Worm (Caenorhabditis elegans) whole organism, L2 larva: ENCODE results near the gene F54H5.3.

Source experiments
- C34F6.9 ChIP-seq: fragments of 150-350 bp; optimal IDR thresholded peaks from 2 replicates; lab custom pipeline; 2014; ENCODE audit warnings: missing biosample characterization, missing genetic modification characterization
- F13H6.1 ChIP-seq: sonication (generic microtip); optimal IDR thresholded peaks from 2 replicates; lab custom pipeline; 2016; ENCODE audit warnings: missing genetic modification characterization, missing compliant biosample characterization
- R02D3.7 ChIP-seq: fragments of 150-350 bp; optimal IDR thresholded peaks from 2 replicates; lab custom pipeline; 2014; ENCODE audit warnings: missing biosample characterization, missing genetic modification characterization
- Y55F3AM.14 ChIP-seq: fragments of 200-800 bp; sonication (Bioruptor generic); optimal IDR thresholded peaks from 2 replicates; lab custom pipeline; 2018; ENCODE audit warnings: mild to moderate bottlenecking, missing genetic modification characterization, missing compliant biosample characterization
- ZK546.5 ChIP-seq: sonication (generic microtip); optimal IDR thresholded peaks from 2 replicates; lab custom pipeline; 2017; ENCODE audit warnings: missing biosample characterization, missing genetic modification characterization
- alr-1 ChIP-seq: fragments of 150-350 bp; optimal IDR thresholded peaks from 2 replicates; lab custom pipeline; 2014; ENCODE audit warnings: missing biosample characterization, missing genetic modification characterization
- blmp-1 ChIP-seq: sonication (generic microtip); optimal IDR thresholded peaks from 2 replicates; lab custom pipeline; 2017; ENCODE audit warnings: missing genetic modification characterization, mild to moderate bottlenecking, missing compliant biosample characterization, antibody characterized with exemption, moderate library complexity; ENCODE audit not compliant: insufficient read depth
- ceh-16 ChIP-seq: fragments of 150-350 bp; optimal IDR thresholded peaks from 2 replicates; lab custom pipeline; 2014; ENCODE audit warnings: missing biosample characterization, missing genetic modification characterization
- ceh-82 ChIP-seq: fragments of 150-350 bp; optimal IDR thresholded peaks from 2 replicates; lab custom pipeline; 2014; ENCODE audit warnings: missing biosample characterization, missing genetic modification characterization
- crh-2 ChIP-seq: sonication (generic microtip); optimal IDR thresholded peaks from 2 replicates; lab custom pipeline; 2017; ENCODE audit warnings: missing biosample characterization, missing genetic modification characterization
- egl-27 ChIP-seq: sonication (generic microtip); optimal IDR thresholded peaks from 3 replicates; lab custom pipeline; 2017; ENCODE audit warnings: missing biosample characterization, missing genetic modification reagents, missing genetic modification characterization
- elt-3 ChIP-seq: sonication (generic microtip); optimal IDR thresholded peaks from 2 replicates; lab custom pipeline; 2017; ENCODE audit warnings: missing biosample characterization, missing genetic modification characterization
- fos-1 ChIP-seq: fragments of 150-350 bp; optimal IDR thresholded peaks from 2 replicates; lab custom pipeline; 2014; ENCODE audit warnings: missing biosample characterization, missing genetic modification characterization
- gmeb-1 ChIP-seq: fragments of 150-350 bp; optimal IDR thresholded peaks from 2 replicates; lab custom pipeline; 2014; ENCODE audit warnings: missing biosample characterization, missing genetic modification characterization
- lin-11 ChIP-seq: fragments of 150-350 bp; sonication (generic microtip); optimal IDR thresholded peaks from 2 replicates; lab custom pipeline; 2014; ENCODE audit warnings: missing biosample characterization, missing genetic modification characterization, inconsistent platforms, mixed read lengths
- lin-13 ChIP-seq: fragments of 150-350 bp; optimal IDR thresholded peaks from 2 replicates; lab custom pipeline; 2014; ENCODE audit warnings: missing biosample characterization, missing genetic modification reagents, missing genetic modification characterization
- lin-39 ChIP-seq: fragments of 150-350 bp; optimal IDR thresholded peaks from 2 replicates; lab custom pipeline; 2014; ENCODE audit warnings: missing biosample characterization, missing genetic modification reagents, missing genetic modification characterization
- lsy-2 ChIP-seq, 2 experiments: fragments of 150-350 bp in 1 of 2; sonication (generic microtip) in 1 of 2; optimal IDR thresholded peaks; 2 replicates each; lab custom pipeline; 2014 to 2017; ENCODE audit warnings: missing biosample characterization in 2 of 2, missing genetic modification characterization in 2 of 2
- mab-5 ChIP-seq: fragments of 150-350 bp; optimal IDR thresholded peaks from 2 replicates; lab custom pipeline; 2014; ENCODE audit warnings: missing biosample characterization, missing genetic modification characterization
- nhr-11 ChIP-seq: fragments of 150-350 bp; optimal IDR thresholded peaks from 2 replicates; lab custom pipeline; 2014; ENCODE audit warnings: missing biosample characterization, missing genetic modification characterization
- nhr-12 ChIP-seq: fragments of 150-350 bp; optimal IDR thresholded peaks from 2 replicates; lab custom pipeline; 2014; ENCODE audit warnings: missing biosample characterization, missing genetic modification characterization
- nhr-129 ChIP-seq: fragments of 150-350 bp; optimal IDR thresholded peaks from 2 replicates; lab custom pipeline; 2014; ENCODE audit warnings: missing biosample characterization, missing genetic modification characterization
- nhr-21 ChIP-seq: fragments of 150-350 bp; optimal IDR thresholded peaks from 2 replicates; lab custom pipeline; 2014; ENCODE audit warnings: missing biosample characterization, missing genetic modification characterization
- nhr-23 ChIP-seq: fragments of 150-350 bp; optimal IDR thresholded peaks from 2 replicates; lab custom pipeline; 2014; ENCODE audit warnings: missing biosample characterization, missing genetic modification reagents, missing genetic modification characterization
- nhr-25 ChIP-seq: fragments of 150-350 bp; sonication (generic microtip); optimal IDR thresholded peaks from 3 replicates; lab custom pipeline; 2014; ENCODE audit warnings: missing biosample characterization, missing genetic modification characterization
- nhr-6 ChIP-seq: fragments of 150-350 bp; optimal IDR thresholded peaks from 2 replicates; lab custom pipeline; 2014; ENCODE audit warnings: missing biosample characterization, missing genetic modification characterization
- peb-1 ChIP-seq: fragments of 150-350 bp; optimal IDR thresholded peaks from 2 replicates; lab custom pipeline; 2014; ENCODE audit warnings: missing biosample characterization, missing genetic modification characterization
- sem-4 ChIP-seq: fragments of 150-350 bp; optimal IDR thresholded peaks from 2 replicates; lab custom pipeline; 2014; ENCODE audit warnings: missing biosample characterization, missing genetic modification reagents, missing genetic modification characterization
- skn-1 ChIP-seq: sonication (generic microtip); optimal IDR thresholded peaks from 2 replicates; lab custom pipeline; 2017; ENCODE audit warnings: missing biosample characterization, missing genetic modification characterization
- sma-3 ChIP-seq: sonication (generic microtip); optimal IDR thresholded peaks from 2 replicates; lab custom pipeline; 2016; ENCODE audit warnings: missing genetic modification reagents, missing genetic modification characterization, missing compliant biosample characterization
- sma-9 ChIP-seq, 2 experiments: fragments of 150-350 bp in 1 of 2; sonication (generic microtip) in 1 of 2; optimal IDR thresholded peaks; 2 replicates each; lab custom pipeline; 2014 to 2016; ENCODE audit warnings: missing genetic modification characterization in 2 of 2, mild to moderate bottlenecking in 1 of 2, missing biosample characterization in 1 of 2, missing compliant biosample characterization in 1 of 2, missing genetic modification reagents in 1 of 2, moderate library complexity in 1 of 2
- unc-55 ChIP-seq: fragments of 150-350 bp; sonication (generic microtip); optimal IDR thresholded peaks from 3 replicates; lab custom pipeline; 2014; ENCODE audit warnings: missing biosample characterization, missing genetic modification reagents, missing genetic modification characterization
- unc-62 ChIP-seq: fragments of 150-350 bp; optimal IDR thresholded peaks from 2 replicates; lab custom pipeline; 2014; ENCODE audit warnings: missing biosample characterization, missing genetic modification reagents, missing genetic modification characterization
- ztf-11 ChIP-seq: sonication (generic microtip); optimal IDR thresholded peaks from 2 replicates; lab custom pipeline; 2017; ENCODE audit warnings: missing biosample characterization, missing genetic modification characterization

Gene F54H5.3

DNA sequence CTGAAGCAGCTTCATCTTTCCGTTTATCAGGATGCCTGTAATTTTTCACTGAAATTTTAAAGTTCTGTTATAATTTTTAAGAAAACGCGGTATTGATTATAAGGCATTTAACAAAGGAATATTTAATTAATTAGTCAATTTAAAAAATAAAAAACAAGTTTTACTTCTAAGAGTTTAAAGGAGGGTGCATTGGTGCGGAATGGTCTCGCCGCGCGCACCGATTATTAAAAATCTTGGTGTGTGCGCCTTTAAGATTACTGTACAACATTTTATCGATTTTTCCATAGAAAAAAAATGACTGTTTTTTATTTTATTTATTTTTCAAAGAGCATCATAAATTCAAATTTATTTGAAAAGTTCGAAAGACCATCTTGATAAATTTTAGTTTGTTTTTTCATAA, 24.5 kb upstream of the F54H5.3 start:
- TF ChIP-seq crh-2 (tag; lab: Kevin White, UChicago): no peak
- no peak for TF ChIP-seq skn-1 (tag; lab: Kevin White, UChicago)
- no peak for TF ChIP-seq nhr-23 (tag; lab: Kevin White, UChicago)
- TF ChIP-seq nhr-6 (tag; lab: Kevin White, UChicago): no peak
- no peak for TF ChIP-seq ZK546.5 (tag; lab: Kevin White, UChicago)
- no peak for TF ChIP-seq nhr-25 (tag; lab: Kevin White, UChicago)
- TF ChIP-seq R02D3.7 (tag; lab: Kevin White, UChicago): no peak
- TF ChIP-seq lin-39 (tag; lab: Kevin White, UChicago): no peak
- no peak for TF ChIP-seq nhr-11 (tag; lab: Kevin White, UChicago)
- no peak for TF ChIP-seq ceh-82 (tag; lab: Kevin White, UChicago)
- no peak for TF ChIP-seq blmp-1 (tag; lab: Kevin White, UChicago)

DNA sequence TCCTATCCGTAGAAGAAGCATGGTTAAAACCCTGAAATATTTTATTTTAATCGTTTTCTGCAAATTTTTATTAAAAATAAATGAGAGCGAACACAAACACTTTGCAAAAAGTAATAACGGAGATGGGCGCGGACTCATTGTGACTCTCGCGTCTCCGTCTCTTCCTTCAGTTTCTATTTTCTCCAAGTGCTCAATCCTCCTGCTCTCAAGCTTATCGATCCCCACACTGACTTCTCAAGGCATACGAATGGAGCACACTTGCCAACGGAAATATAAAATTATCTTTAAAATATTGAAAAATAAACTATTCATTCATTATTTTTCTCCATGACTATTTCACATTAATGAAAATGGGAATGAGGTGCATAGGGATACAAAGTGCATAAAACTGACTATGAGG, 23.9 kb upstream of the F54H5.3 start, which contains the start of gene dnj-8:
TSS of gene dnj-8 (minus strand) at position 31 of the 400 bp plus-strand sequence.
- TF ChIP-seq unc-55 (GFP tag; lab: Kevin White, UChicago) (peak; percentile 54), C34F6.9 (peak; percentile 60), nhr-23 (tag; lab: Kevin White, UChicago) (no peak), lsy-2 (tag; optimal IDR thresholded peaks at IDR 0.05; lab: Kevin White, UChicago) (peak in 1 of 2 experiments; percentile 6)

DNA sequence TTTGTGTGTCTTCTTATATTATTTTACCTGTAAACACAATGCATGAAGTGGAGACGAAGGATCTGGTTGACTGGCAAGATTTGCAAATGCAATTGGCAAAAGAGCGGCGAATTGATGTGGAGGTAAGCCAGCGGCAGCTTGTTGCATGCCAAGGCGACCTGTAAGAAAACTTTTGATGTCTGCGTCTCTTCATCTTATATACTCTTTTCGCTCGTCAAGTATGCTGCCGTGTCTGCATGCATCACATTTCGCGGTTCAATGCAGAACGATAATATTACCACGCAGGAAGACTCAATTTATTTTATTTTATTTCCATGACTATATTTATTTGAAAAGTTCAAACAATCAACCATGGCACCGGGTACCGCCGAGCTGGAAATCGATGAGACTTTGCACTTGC, 21.0 kb upstream of the F54H5.3 start, which contains the start of gene vps-33.2:
TSS of gene vps-33.2 (plus strand) at position 244 of the 400 bp plus-strand sequence.
- TF ChIP-seq C34F6.9 (peak; percentile 59), unc-62 (GFP tag; lab: Kevin White, UChicago) (no peak), nhr-129 (tag; lab: Kevin White, UChicago) (peak; percentile 35), sma-3 (GFP tag; lab: Kevin White, UChicago) (peak; percentile 20), Y55F3AM.14 (GFP tag; lab: Kevin White, UChicago) (no peak), sem-4 (tag; lab: Kevin White, UChicago) (no peak), peb-1 (tag; lab: Kevin White, UChicago) (no peak), lin-39 (tag; lab: Kevin White, UChicago) (no peak), sma-9 (GFP tag; optimal IDR thresholded peaks at IDR 0.05; lab: Kevin White, UChicago) (peak; percentile 58), sma-9 (tag; optimal IDR thresholded peaks at IDR 0.05; lab: Kevin White, UChicago) (no peak), lsy-2 (tag; optimal IDR thresholded peaks at IDR 0.05; lab: Kevin White, UChicago) (peak; percentile 27 to 58), nhr-21 (tag; lab: Kevin White, UChicago) (no peak), nhr-25 (tag; lab: Kevin White, UChicago) (no peak), egl-27 (tag; lab: Kevin White, UChicago) (no peak), F13H6.1 (tag; lab: Kevin White, UChicago) (peak; percentile 46), nhr-12 (no peak), fos-1 (tag; lab: Kevin White, UChicago) (peak; percentile 23), ztf-11 (tag; lab: Kevin White, UChicago) (no peak), R02D3.7 (tag; lab: Kevin White, UChicago) (no peak), nhr-11 (tag; lab: Kevin White, UChicago) (no peak), ceh-16 (tag; lab: Kevin White, UChicago) (no peak), gmeb-1 (tag; lab: Kevin White, UChicago) (peak; percentile 48), lin-11 (peak; percentile 22), unc-55 (GFP tag; lab: Kevin White, UChicago) (no peak), mab-5 (no peak)

DNA sequence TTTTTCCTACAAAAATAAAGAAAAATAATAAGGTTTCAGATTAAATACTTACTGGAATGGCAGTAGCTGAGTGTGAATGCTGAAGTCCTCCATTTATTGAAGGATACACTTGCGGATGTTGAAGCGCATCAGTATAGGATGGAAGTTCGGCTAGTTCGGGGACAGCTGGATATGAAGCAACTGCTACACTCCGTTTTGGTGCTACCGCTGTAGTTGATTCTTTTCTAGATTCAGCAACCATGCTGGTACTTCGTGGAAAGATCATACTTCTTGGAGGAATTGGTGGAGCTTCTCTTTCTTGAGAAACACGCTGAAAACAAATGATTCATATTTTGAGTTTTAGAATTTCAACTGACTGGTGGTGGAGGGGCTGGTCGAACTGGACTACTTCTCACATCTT, 13.4 kb upstream of the F54H5.3 start:
- no peak for TF ChIP-seq alr-1 (tag; lab: Kevin White, UChicago)
- no peak for TF ChIP-seq lin-13 (GFP tag; lab: Kevin White, UChicago)
- TF ChIP-seq elt-3 (tag; lab: Kevin White, UChicago): no peak
